Worm (Caenorhabditis elegans): ENCODE measurements around the gene gap-2.

The gap-2 gene

ce11 chrX:9547264-9547751, 75.0 kb downstream of the gap-2 start:
- TF ChIP-seq ccch-3 (GFP tag; optimal IDR thresholded peaks at IDR 0.05) = no peak
- TF ChIP-seq pbrm-1 (GFP tag; IDR thresholded peaks at IDR 0.05) = no peak
- TF ChIP-seq him-1 (tag; optimal IDR thresholded peaks at IDR 0.05) = no peak
- TF ChIP-seq C17E4.6 (GFP tag; IDR thresholded peaks at IDR 0.05) = no peak
- no peak for TF ChIP-seq unc-62 (GFP tag; optimal IDR thresholded peaks at IDR 0.05)
- peak; percentile 9 for TF ChIP-seq lin-40 (tag; optimal IDR thresholded peaks at IDR 0.05)
- TF ChIP-seq zfh-2 (GFP tag; conservative IDR thresholded peaks at IDR 0.05) = no peak
- no peak for TF ChIP-seq attf-5 (GFP tag; optimal IDR thresholded peaks at IDR 0.05)
- TF ChIP-seq nhr-80 (tag; optimal IDR thresholded peaks at IDR 0.05) = peak; percentile 60

ce11 chrX:9548011-9548795, 75.9 kb downstream of the gap-2 start:
- no peak for TF ChIP-seq dox-1 (GFP tag; IDR thresholded peaks at IDR 0.05)
- TF ChIP-seq ceh-79 (tag; optimal IDR thresholded peaks at IDR 0.05) = no peak
- TF ChIP-seq zfh-2 (GFP tag; conservative IDR thresholded peaks at IDR 0.05) = no peak
- no peak for TF ChIP-seq lin-40 (tag; optimal IDR thresholded peaks at IDR 0.05)
- no peak for TF ChIP-seq K12H6.12 (tag; optimal IDR thresholded peaks at IDR 0.05)
- no peak for TF ChIP-seq B0336.3 (GFP tag; IDR thresholded peaks at IDR 0.05)
- TF ChIP-seq cebp-1 (GFP tag; IDR thresholded peaks at IDR 0.05) = no peak
- peak; percentile 74 for TF ChIP-seq cebp-1 (tag; optimal IDR thresholded peaks at IDR 0.05)
- no peak for TF ChIP-seq madf-6 (GFP tag; IDR thresholded peaks at IDR 0.05)
- TF ChIP-seq pbrm-1 (GFP tag; IDR thresholded peaks at IDR 0.05) = no peak
- no peak for TF ChIP-seq hsf-1 (GFP tag; IDR thresholded peaks at IDR 0.05)
- TF ChIP-seq lsl-1 (GFP tag; optimal IDR thresholded peaks at IDR 0.05) = no peak
- TF ChIP-seq unc-62 (GFP tag; optimal IDR thresholded peaks at IDR 0.05) = peak; percentile 59
- no peak for TF ChIP-seq snpc-1.1 (tag; optimal IDR thresholded peaks at IDR 0.05; ENCODE audit: insufficient read depth)
- TF ChIP-seq let-607 (tag; optimal IDR thresholded peaks at IDR 0.05) = no peak

- TF ChIP-seq aptf-3 (GFP tag; IDR thresholded peaks at IDR 0.05) = no peak
- no peak for TF ChIP-seq akir-1 (GFP tag; optimal IDR thresholded peaks at IDR 0.05)
- peak; percentile 19 for TF ChIP-seq nhr-80 (tag; optimal IDR thresholded peaks at IDR 0.05)
- TF ChIP-seq lin-35 (GFP tag; optimal IDR thresholded peaks at IDR 0.05) = no peak
- TF ChIP-seq Y53F4B.3 (GFP tag; IDR thresholded peaks at IDR 0.05) = no peak
Measured at ce11 chrX:9548890-9549289, 76.6 kb downstream of the gap-2 start.

ce11 chrX:9549657-9550369, 77.5 kb downstream of the gap-2 start:
- TF ChIP-seq cebp-1 (GFP tag; IDR thresholded peaks at IDR 0.05) (0 out of 2 replicates have a peak, but pooled peaks have one; percentile 44), cebp-1 (tag; optimal IDR thresholded peaks at IDR 0.05) (peak; percentile 88), hrde-1 (tag; optimal IDR thresholded peaks at IDR 0.05; ENCODE audit: borderline replicate concordance) (no peak), dox-1 (GFP tag; IDR thresholded peaks at IDR 0.05) (peak; percentile 42; the same call in 1 of the 2 replicates)

DNA sequence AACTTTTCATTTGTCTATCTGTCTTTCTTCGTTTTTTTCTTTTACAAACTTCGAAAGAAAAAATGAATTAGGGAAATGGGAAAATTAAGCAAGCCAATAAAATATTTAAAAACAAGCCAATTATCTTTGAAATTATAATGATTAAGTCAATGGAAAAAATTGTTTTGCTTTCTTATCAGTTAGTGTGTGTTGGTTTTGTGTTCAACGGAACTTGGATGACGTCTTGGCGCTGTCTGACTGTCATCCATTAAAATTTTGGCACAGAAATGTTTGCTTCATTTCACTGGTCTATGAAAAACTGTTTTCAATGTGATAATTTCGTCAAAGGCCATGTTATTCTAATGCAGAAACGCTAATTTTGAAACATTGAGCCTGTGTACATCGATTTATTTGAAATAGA, 78.2 kb downstream of the gap-2 start:
- no peak for TF ChIP-seq nhr-179 (tag; optimal IDR thresholded peaks at IDR 0.05)
- TF ChIP-seq F39B2.1 (GFP tag; IDR thresholded peaks at IDR 0.05) = no peak
- TF ChIP-seq nhr-80 (tag; optimal IDR thresholded peaks at IDR 0.05) = peak; percentile 46
- no peak for TF ChIP-seq madf-10 (tag; optimal IDR thresholded peaks at IDR 0.05)
- TF ChIP-seq sptf-2 (GFP tag; optimal IDR thresholded peaks at IDR 0.05) = no peak
- no peak for TF ChIP-seq ztf-3 (GFP tag; optimal IDR thresholded peaks at IDR 0.05)
- peak; percentile 41 for TF ChIP-seq unc-62 (GFP tag; optimal IDR thresholded peaks at IDR 0.05)
